Worm (Caenorhabditis elegans) whole organism, midembryonic: ENCODE measurements around the gene F18E9.3.

Experiments
- T22C8.4 ChIP-seq: fragments of 200-800 bp; sonication (Bioruptor generic); IDR thresholded peaks from 2 replicates; pipeline ENCODE4 v1.3.6; 2022; ENCODE audit warnings: missing genetic modification characterization, missing compliant biosample characterization
- cog-1 ChIP-seq: sonication (generic microtip); optimal IDR thresholded peaks from 2 replicates; lab custom pipeline; 2016; ENCODE audit warnings: missing genetic modification characterization, missing compliant biosample characterization
- flt-1 ChIP-seq: fragments of 200-800 bp; sonication (Bioruptor generic); IDR thresholded peaks from 2 replicates; pipeline ENCODE4 v1.3.6; 2022; ENCODE audit warnings: missing genetic modification characterization, missing compliant biosample characterization
- klf-2 ChIP-seq: fragments of 200-800 bp; sonication (Bioruptor generic); conservative IDR thresholded peaks from 2 replicates; pipeline ENCODE4 v1.3.6; 2022; ENCODE audit warnings: missing genetic modification reagents, missing genetic modification characterization, missing compliant biosample characterization
- med-1 ChIP-seq: sonication (generic microtip); optimal IDR thresholded peaks from 2 replicates; lab custom pipeline; 2017; ENCODE audit warnings: missing genetic modification characterization, mild to moderate bottlenecking, missing compliant biosample characterization, antibody characterized with exemption, missing genetic modification reagents; ENCODE audit not compliant: insufficient read depth
- tab-1 ChIP-seq: fragments of 200-800 bp; sonication (Bioruptor generic); IDR thresholded peaks from 2 replicates; pipeline ENCODE4 v1.3.6; 2022; ENCODE audit warnings: missing genetic modification characterization, missing compliant biosample characterization
- ztf-23 ChIP-seq: fragments of 200-800 bp; sonication (Bioruptor generic); IDR thresholded peaks from 2 replicates; pipeline ENCODE4 v1.3.6; 2022; ENCODE audit warnings: missing genetic modification reagents, missing genetic modification characterization, missing compliant biosample characterization

DNA sequence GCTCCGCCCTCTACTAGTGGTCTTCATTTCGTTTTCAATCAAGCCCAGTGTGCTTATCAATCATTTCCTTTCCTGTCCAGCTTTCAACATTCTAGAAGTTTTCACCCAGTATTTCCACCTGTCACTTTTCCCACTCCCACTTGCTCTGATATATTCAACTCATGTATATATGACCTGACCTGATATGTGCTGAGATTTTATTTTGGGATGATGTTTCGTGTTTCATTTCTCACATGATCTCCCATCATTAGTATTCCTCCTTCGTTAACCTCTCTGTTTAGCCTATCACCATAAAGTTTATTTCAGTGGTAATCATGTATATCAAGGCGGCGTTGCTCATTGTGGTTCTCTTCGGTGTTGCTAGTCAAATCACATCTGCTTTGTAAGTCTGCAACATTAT is 6.9 kb downstream of the F18E9.3 start, which contains the start of gene nlp-7:
- TF ChIP-seq flt-1 (GFP tag; lab: Robert Waterston, UW) = no peak
- TF ChIP-seq ztf-23 = no peak
- TF ChIP-seq klf-2 (GFP tag; lab: Robert Waterston, UW) = no peak
- TF ChIP-seq cog-1 = no peak
- no peak for TF ChIP-seq med-1
- no peak for TF ChIP-seq tab-1
- no peak for TF ChIP-seq T22C8.4 (GFP tag; lab: Robert Waterston, UW)
